Fruit fly (Drosophila melanogaster) Kc167 (cell line): ENCODE results near the gene CG5968.

ENCODE experiments used
- Sin3A ChIP-seq: fragments of >200 bp; optimal IDR thresholded peaks from 2 replicates; lab custom pipeline; 2018; ENCODE audit warnings: missing external identifiers
- h ChIP-seq: fragments of >200 bp; optimal IDR thresholded peaks from 3 replicates; lab custom pipeline; 2018; ENCODE audit warnings: missing external identifiers
- insv ChIP-seq: fragments of >200 bp; optimal IDR thresholded peaks from 3 replicates; lab custom pipeline; 2018; ENCODE audit warnings: missing external identifiers

DNA sequence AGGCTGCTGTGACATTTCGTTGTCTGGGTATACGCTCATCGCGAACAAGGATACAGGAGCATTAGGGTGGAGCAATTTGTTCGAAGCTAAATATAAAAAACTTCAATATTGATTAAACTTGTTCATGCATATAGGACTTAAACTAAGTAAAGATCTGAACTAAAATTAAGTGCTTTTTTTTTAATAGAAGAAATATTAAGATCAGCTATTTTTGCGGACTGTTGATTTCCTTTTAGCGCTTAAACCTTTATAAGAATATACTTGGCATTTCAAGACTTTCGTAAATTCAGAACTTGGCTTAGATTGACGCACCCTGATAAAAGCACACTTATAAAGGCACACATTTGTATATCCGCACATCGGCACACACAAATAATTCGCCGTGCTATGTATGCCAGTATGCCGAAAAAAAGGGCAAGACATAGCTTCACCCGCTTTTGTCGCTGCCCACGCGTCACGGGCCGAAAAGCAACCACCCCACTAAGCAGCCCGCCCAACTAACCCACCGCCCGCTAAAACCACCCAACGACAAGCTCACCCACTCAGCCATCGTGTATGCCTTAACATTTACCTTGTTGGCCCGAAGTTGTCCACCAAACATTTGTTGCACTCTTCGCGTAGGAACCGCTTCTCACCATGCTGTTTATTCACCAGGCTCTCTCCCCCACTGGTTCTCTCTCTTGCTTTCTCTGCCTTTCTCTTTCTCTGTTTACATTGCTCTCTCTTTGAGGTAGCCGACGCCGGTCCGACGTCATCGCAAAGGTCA, 1.9 kb downstream of the CG5968 start:
- no peak for TF ChIP-seq Sin3A (lab: Kevin White, UChicago)
- no peak for TF ChIP-seq h (lab: Kevin White, UChicago)
- no peak for TF ChIP-seq insv
